Fruit fly (Drosophila melanogaster): ENCODE results near the gene CG32055.

DNA sequence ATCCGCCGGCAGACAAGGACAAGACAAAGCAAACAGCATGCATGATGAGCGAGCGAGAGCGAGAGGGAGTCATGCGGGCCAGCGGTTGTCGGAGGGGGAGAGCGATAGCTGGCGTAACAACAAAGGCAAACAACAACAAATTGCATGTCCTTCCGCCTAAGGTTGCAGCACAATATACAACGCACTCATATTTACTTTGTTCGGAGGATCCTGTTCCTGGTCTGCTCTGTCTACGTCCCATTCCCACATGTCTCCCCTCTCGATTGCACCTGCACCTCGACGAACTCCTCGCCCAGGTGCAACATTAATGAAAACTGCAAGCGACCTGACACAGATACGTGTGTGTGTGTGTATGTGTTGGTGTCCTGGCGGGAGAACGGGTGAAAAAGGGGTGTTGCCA is 30.8 kb downstream of the CG32055 start:
- no peak for TF ChIP-seq CG8478 (optimal IDR thresholded peaks at IDR 0.05)
- TF ChIP-seq CTCF (optimal IDR thresholded peaks at IDR 0.05), result no peak
